Worm (Caenorhabditis elegans) whole organism, midembryonic: Measurements from ENCODE around the gene T28A11.22.

ENCODE experiments used
- T22C8.4 ChIP-seq: fragments of 200-800 bp; sonication (Bioruptor generic); IDR thresholded peaks from 2 replicates; pipeline ENCODE4 v1.3.6; 2022; ENCODE audit warnings: missing genetic modification characterization, missing compliant biosample characterization
- flt-1 ChIP-seq: fragments of 200-800 bp; sonication (Bioruptor generic); IDR thresholded peaks from 2 replicates; pipeline ENCODE4 v1.3.6; 2022; ENCODE audit warnings: missing genetic modification characterization, missing compliant biosample characterization
- klf-2 ChIP-seq: fragments of 200-800 bp; sonication (Bioruptor generic); conservative IDR thresholded peaks from 2 replicates; pipeline ENCODE4 v1.3.6; 2022; ENCODE audit warnings: missing genetic modification reagents, missing genetic modification characterization, missing compliant biosample characterization
- med-1 ChIP-seq: sonication (generic microtip); optimal IDR thresholded peaks from 2 replicates; lab custom pipeline; 2017; ENCODE audit warnings: missing genetic modification characterization, mild to moderate bottlenecking, missing compliant biosample characterization, antibody characterized with exemption, missing genetic modification reagents; ENCODE audit not compliant: insufficient read depth
- tab-1 ChIP-seq: fragments of 200-800 bp; sonication (Bioruptor generic); IDR thresholded peaks from 2 replicates; pipeline ENCODE4 v1.3.6; 2022; ENCODE audit warnings: missing genetic modification characterization, missing compliant biosample characterization

- TF ChIP-seq klf-2 (GFP tag; lab: Robert Waterston, UW) (no peak), T22C8.4 (GFP tag; lab: Robert Waterston, UW) (no peak), flt-1 (GFP tag; lab: Robert Waterston, UW) (no peak), tab-1 (GFP tag; lab: Robert Waterston, UW) (no peak), med-1 (GFP tag; lab: Kevin White, UChicago) (no peak)
Observed at ce11 chrV:3301898-3302297, 44.5 kb downstream of the T28A11.22 start, which contains the start of gene srbc-1.
